Worm (Caenorhabditis elegans): Measurements from ENCODE around the gene col-20.

DNA sequence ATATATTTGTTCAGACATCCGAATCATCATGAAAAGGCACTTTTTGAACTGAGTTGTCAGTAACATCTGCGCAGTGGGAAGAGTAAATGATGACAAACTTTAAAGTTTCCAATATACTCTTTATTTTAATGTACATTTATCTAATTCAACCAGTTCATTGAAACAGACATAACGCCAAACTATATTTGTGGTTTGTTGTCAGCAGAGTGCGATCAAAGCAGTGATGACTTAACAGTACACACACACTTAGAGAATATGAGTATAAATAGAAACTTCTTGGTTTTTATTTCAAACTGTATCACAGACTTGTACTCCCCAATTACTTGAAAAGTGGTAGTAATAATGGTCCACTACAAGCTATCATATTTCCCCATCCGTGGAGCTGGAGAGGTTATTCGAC is 12.8 kb upstream of the col-20 start, which contains the start of gene gst-8:
- TF ChIP-seq ceh-16 (tag; optimal IDR thresholded peaks at IDR 0.05) (no peak), ceh-82 (tag; optimal IDR thresholded peaks at IDR 0.05) (no peak), unc-62 (GFP tag; optimal IDR thresholded peaks at IDR 0.05) (no peak), snpc-4 (tag; optimal IDR thresholded peaks at IDR 0.05) (no peak)

Measured in whole organism, L3 larva.